Fruit fly (Drosophila melanogaster) whole organism, embryonic: ENCODE results near the gene PsGEF.

Source experiments
- Adf1 ChIP-seq: fragments of 200-800 bp; sonication (Bioruptor generic); IDR thresholded peaks from 2 replicates; pipeline ENCODE4 v1.3.6; 2022; ENCODE audit warnings: missing biosample characterization, missing genetic modification characterization
- B-H2 ChIP-seq: fragments of 200-800 bp; sonication (Bioruptor generic); optimal IDR thresholded peaks from 2 replicates; lab custom pipeline; 2018; ENCODE audit warnings: missing biosample characterization, mild to moderate bottlenecking, missing genetic modification characterization
- BEAF-32 ChIP-seq: fragments of 200-800 bp; sonication (Bioruptor generic); optimal IDR thresholded peaks from 3 replicates; lab custom pipeline; 2017; ENCODE audit warnings: missing biosample characterization, missing genetic modification characterization, mild to moderate bottlenecking, moderate library complexity, missing genetic modification reagents
- CG10267 ChIP-seq: fragments of 200-800 bp; sonication (Bioruptor generic); optimal IDR thresholded peaks from 2 replicates; lab custom pipeline; 2018; ENCODE audit warnings: missing biosample characterization, mild to moderate bottlenecking, missing genetic modification characterization, moderate library complexity
- CG10274 ChIP-seq: fragments of 200-800 bp; sonication (Bioruptor generic); optimal IDR thresholded peaks from 3 replicates; lab custom pipeline; 2017; ENCODE audit warnings: missing biosample characterization, mild to moderate bottlenecking, missing genetic modification characterization
- CG10366 ChIP-seq: fragments of 200-800 bp; sonication (Bioruptor generic); IDR thresholded peaks from 2 replicates; pipeline ENCODE4 v1.3.6; 2022; ENCODE audit warnings: missing biosample characterization, missing genetic modification characterization
- CG12071 ChIP-seq: fragments of 200-800 bp; sonication (Bioruptor generic); optimal IDR thresholded peaks from 3 replicates; lab custom pipeline; 2018; ENCODE audit warnings: missing biosample characterization, mild to moderate bottlenecking, missing genetic modification characterization
- CG13894 ChIP-seq: fragments of 200-800 bp; sonication (Bioruptor generic); optimal IDR thresholded peaks from 3 replicates; lab custom pipeline; 2018; ENCODE audit warnings: missing biosample characterization, mild to moderate bottlenecking, missing genetic modification characterization, moderate library complexity
- CG17612 ChIP-seq: fragments of 200-800 bp; sonication (Bioruptor generic); IDR thresholded peaks from 2 replicates; pipeline ENCODE4 v1.3.6; 2022; ENCODE audit warnings: missing biosample characterization, missing genetic modification characterization
- CG18764 ChIP-seq: fragments of 200-800 bp; sonication (Bioruptor generic); optimal IDR thresholded peaks from 3 replicates; lab custom pipeline; 2016; ENCODE audit warnings: missing biosample characterization, missing genetic modification characterization
- CG32772 ChIP-seq: fragments of 200-800 bp; sonication (Bioruptor generic); IDR thresholded peaks from 2 replicates; pipeline ENCODE4 v1.3.6; 2022; ENCODE audit warnings: missing biosample characterization, missing genetic modification characterization
- CG33213 ChIP-seq: fragments of 200-800 bp; sonication (Bioruptor generic); optimal IDR thresholded peaks from 3 replicates; lab custom pipeline; 2016; ENCODE audit warnings: missing biosample characterization, missing genetic modification characterization
- CG42726 ChIP-seq: fragments of 200-800 bp; sonication (Bioruptor generic); IDR thresholded peaks from 2 replicates; pipeline ENCODE4 v1.3.6; 2022; ENCODE audit warnings: missing biosample characterization, missing genetic modification characterization; ENCODE audit not compliant: partially characterized antibody
- CG6765 ChIP-seq: fragments of 200-800 bp; sonication (Bioruptor generic); optimal IDR thresholded peaks from 3 replicates; lab custom pipeline; 2017; ENCODE audit warnings: missing biosample characterization, mild to moderate bottlenecking, missing genetic modification characterization
- CG9817 ChIP-seq: fragments of 200-800 bp; sonication (Bioruptor generic); optimal IDR thresholded peaks from 2 replicates; lab custom pipeline; 2018; ENCODE audit warnings: missing biosample characterization, mild to moderate bottlenecking, missing genetic modification characterization, moderate library complexity
- CoRest ChIP-seq: fragments of 200-800 bp; sonication (Bioruptor generic); optimal IDR thresholded peaks from 3 replicates; lab custom pipeline; 2018; ENCODE audit warnings: missing biosample characterization, mild to moderate bottlenecking, missing genetic modification characterization, moderate library complexity
- D19B ChIP-seq: fragments of 200-800 bp; sonication (Bioruptor generic); optimal IDR thresholded peaks from 2 replicates; lab custom pipeline; 2017; ENCODE audit warnings: missing biosample characterization, mild to moderate bottlenecking, missing genetic modification characterization
- Doc3 ChIP-seq: fragments of 200-800 bp; sonication (Bioruptor generic); IDR thresholded peaks from 3 replicates; pipeline ENCODE4 v1.3.6; 2022; ENCODE audit warnings: missing biosample characterization, missing genetic modification characterization; ENCODE audit not compliant: partially characterized antibody
- Drgx ChIP-seq: fragments of 200-800 bp; sonication (Bioruptor generic); IDR thresholded peaks from 2 replicates; pipeline ENCODE4 v1.3.6; 2022; ENCODE audit warnings: missing biosample characterization, missing genetic modification characterization
- Ets97D ChIP-seq: fragments of 200-800 bp; sonication (Bioruptor generic); optimal IDR thresholded peaks from 3 replicates; lab custom pipeline; 2016; ENCODE audit warnings: missing biosample characterization, missing genetic modification characterization
- Hr51 ChIP-seq, 2 experiments: fragments of 200-800 bp; sonication (Bioruptor generic); optimal IDR thresholded peaks; 2 replicates in 1 of 2; 3 replicates in 1 of 2; lab custom pipeline; 2016 to 2018; ENCODE audit warnings: missing biosample characterization in 2 of 2, missing genetic modification characterization in 2 of 2, mild to moderate bottlenecking in 1 of 2, moderate library complexity in 1 of 2
- Hsf ChIP-seq: fragments of 200-800 bp; sonication (Bioruptor generic); optimal IDR thresholded peaks from 3 replicates; lab custom pipeline; 2016; ENCODE audit warnings: missing biosample characterization, missing genetic modification characterization
- Med ChIP-seq: fragments of 200-800 bp; sonication (Bioruptor generic); peaks from one replicate; lab custom pipeline; 2016; ENCODE audit warnings: missing biosample characterization, missing genetic modification characterization, mild to moderate bottlenecking, inconsistent platforms, moderate library complexity
- Sox102F ChIP-seq: fragments of 200-800 bp; sonication (Bioruptor generic); optimal IDR thresholded peaks from 2 replicates; lab custom pipeline; 2018; ENCODE audit warnings: missing biosample characterization, mild to moderate bottlenecking, missing genetic modification characterization, moderate library complexity
- ac ChIP-seq: fragments of 200-800 bp; sonication (Bioruptor generic); optimal IDR thresholded peaks from 3 replicates; lab custom pipeline; 2017; ENCODE audit warnings: missing biosample characterization, mild to moderate bottlenecking, missing genetic modification characterization
- da ChIP-seq: fragments of 200-800 bp; sonication (Bioruptor generic); optimal IDR thresholded peaks from 2 replicates; lab custom pipeline; 2016; ENCODE audit warnings: missing biosample characterization, missing genetic modification characterization
- dysf ChIP-seq: fragments of 200-800 bp; sonication (Bioruptor generic); IDR thresholded peaks from 3 replicates; pipeline ENCODE4 v1.3.6; 2022; ENCODE audit warnings: missing biosample characterization, missing genetic modification characterization
- en ChIP-seq: fragments of 200-800 bp; sonication (Bioruptor generic); optimal IDR thresholded peaks from 2 replicates; lab custom pipeline; 2016; ENCODE audit warnings: missing biosample characterization, missing genetic modification characterization
- hkb ChIP-seq, 2 experiments: fragments of 200-800 bp in 1 of 2; fragments of >200 bp in 1 of 2; sonication (Bioruptor generic) in 1 of 2; IDR thresholded peaks in 1 of 2; optimal IDR thresholded peaks in 1 of 2; 2 replicates each; pipeline versions ENCODE4 v1.3.6 to Lab custom; 2017 to 2022; ENCODE audit warnings: missing biosample characterization in 1 of 2, missing genetic modification characterization in 1 of 2
- inv ChIP-seq: fragments of 200-800 bp; sonication (Bioruptor generic); IDR thresholded peaks from 2 replicates; pipeline ENCODE4 v1.3.6; 2022; ENCODE audit warnings: missing biosample characterization, missing genetic modification characterization; ENCODE audit not compliant: partially characterized antibody
- lab ChIP-seq: fragments of 200-800 bp; sonication (Bioruptor generic); optimal IDR thresholded peaks from 3 replicates; lab custom pipeline; 2017; ENCODE audit warnings: missing biosample characterization, missing genetic modification characterization, mild to moderate bottlenecking, moderate library complexity, missing genetic modification reagents
- mirr ChIP-seq: fragments of 200-800 bp; sonication (Bioruptor generic); optimal IDR thresholded peaks from 3 replicates; lab custom pipeline; 2018; ENCODE audit warnings: missing biosample characterization, mild to moderate bottlenecking, missing genetic modification characterization
- p53 ChIP-seq: fragments of 200-800 bp; sonication (Bioruptor generic); optimal IDR thresholded peaks from 2 replicates; lab custom pipeline; 2016; ENCODE audit warnings: missing biosample characterization, missing genetic modification characterization
- pzg ChIP-seq: fragments of 200-800 bp; sonication (Bioruptor generic); optimal IDR thresholded peaks from 3 replicates; lab custom pipeline; 2018; ENCODE audit warnings: missing biosample characterization, mild to moderate bottlenecking, missing genetic modification characterization, moderate library complexity
- sens ChIP-seq: fragments of 200-800 bp; sonication (Bioruptor generic); peaks from one replicate; lab custom pipeline; 2016; ENCODE audit warnings: missing biosample characterization, missing genetic modification characterization
- sima ChIP-seq: fragments of 200-800 bp; sonication (Bioruptor generic); optimal IDR thresholded peaks from 2 replicates; lab custom pipeline; 2016; ENCODE audit warnings: missing biosample characterization, missing genetic modification characterization
- sisA ChIP-seq: fragments of 200-800 bp; sonication (Bioruptor generic); IDR thresholded peaks from 2 replicates; pipeline ENCODE4 v1.3.6; 2022; ENCODE audit warnings: missing biosample characterization, missing genetic modification characterization
- slou ChIP-seq: fragments of 200-800 bp; sonication (Bioruptor generic); optimal IDR thresholded peaks from 3 replicates; lab custom pipeline; 2016; ENCODE audit warnings: missing biosample characterization, missing genetic modification characterization
- vfl ChIP-seq: fragments of 200-800 bp; sonication (Bioruptor generic); optimal IDR thresholded peaks from 2 replicates; lab custom pipeline; 2016; ENCODE audit warnings: missing biosample characterization, missing genetic modification characterization
- yki ChIP-seq: fragments of >200 bp; optimal IDR thresholded peaks from 3 replicates; lab custom pipeline; 2018
- zfh1 ChIP-seq: fragments of 200-800 bp; sonication (Bioruptor generic); IDR thresholded peaks from 3 replicates; pipeline ENCODE4 v1.3.6; 2022; ENCODE audit warnings: missing biosample characterization, missing genetic modification characterization

Gene PsGEF

dm6 chrX:2358195-2358594 is 29.3 kb downstream of the PsGEF start (continued):
- TF ChIP-seq slou (no peak), CG32772 (no peak), CG12071 (GFP tag; lab: Kevin White, UChicago) (no peak), dysf (GFP tag; lab: Robert Waterston, UW) (0 out of 3 replicates have a peak, but pooled peaks have one; percentile 30), sisA (GFP tag; lab: Robert Waterston, UW) (no peak), B-H2 (GFP tag; lab: Kevin White, UChicago) (no peak), D19B (GFP tag; lab: Kevin White, UChicago) (no peak), Doc3 (no peak), sens (GFP tag; lab: Kevin White, UChicago) (peak; percentile 43), mirr (GFP tag; lab: Kevin White, UChicago) (no peak), CG10267 (tag; lab: Kevin White, UChicago) (no peak), Ets97D (GFP tag; lab: Kevin White, UChicago) (no peak), Hr51 (GFP tag; optimal IDR thresholded peaks at IDR 0.05; lab: Kevin White, UChicago) (peak in 1 of 2 experiments; percentile 24), yki (lab: Kevin White, UChicago) (no peak), da (no peak), pzg (GFP tag; lab: Kevin White, UChicago) (no peak), CG10366 (GFP tag; lab: Robert Waterston, UW) (0 out of 2 replicates have a peak, but pooled peaks have one; percentile 10), Drgx (GFP tag; lab: Robert Waterston, UW) (peak; percentile 63), CG6765 (no peak), en (GFP tag; lab: Kevin White, UChicago) (no peak), Sox102F (peak; percentile 34), ac (no peak), hkb (optimal IDR thresholded peaks at IDR 0.05; lab: Kevin White, UChicago) (no peak), hkb (GFP tag; IDR thresholded peaks at IDR 0.05; lab: Robert Waterston, UW) (no peak), p53 (GFP tag; lab: Kevin White, UChicago) (no peak), lab (no peak), CG17612 (GFP tag; lab: Robert Waterston, UW) (no peak), Hsf (GFP tag; lab: Kevin White, UChicago) (no peak), CG13894 (tag; lab: Kevin White, UChicago) (no peak), CG42726 (GFP tag; lab: Robert Waterston, UW) (no peak), CoRest (tag; lab: Kevin White, UChicago) (no peak), CG18764 (GFP tag; lab: Kevin White, UChicago) (no peak), CG33213 (no peak), BEAF-32 (no peak), sima (GFP tag; lab: Kevin White, UChicago) (no peak), Med (GFP tag; lab: Kevin White, UChicago) (no peak), vfl (GFP tag; lab: Kevin White, UChicago) (no peak), CG9817 (tag; lab: Kevin White, UChicago) (no peak), Adf1 (GFP tag; lab: Robert Waterston, UW) (no peak), inv (GFP tag; lab: Robert Waterston, UW) (no peak)

dm6 chrX:2356441-2356840 is 31.0 kb downstream of the PsGEF start:
- peak; percentile 75 for TF ChIP-seq Drgx (GFP tag; lab: Robert Waterston, UW)
- no peak for TF ChIP-seq CG10274 (GFP tag; lab: Kevin White, UChicago)
- TF ChIP-seq Med (GFP tag; lab: Kevin White, UChicago) = peak; percentile 30
- 0 out of 3 replicates have a peak, but pooled peaks have one; percentile 13 for TF ChIP-seq zfh1 (GFP tag; lab: Robert Waterston, UW)
